Worm (Caenorhabditis elegans) whole organism, young adult: Measurements from ENCODE around the gene hadb-1.

ENCODE experiments used
- C17E4.6 ChIP-seq: fragments of 200-800 bp; sonication (Bioruptor generic); IDR thresholded peaks from 2 replicates; pipeline ENCODE4 v1.3.6; 2022; ENCODE audit warnings: missing genetic modification reagents, missing genetic modification characterization, missing compliant biosample characterization
- F10E7.11 ChIP-seq: sonication (generic microtip); optimal IDR thresholded peaks from 2 replicates; lab custom pipeline; 2017; ENCODE audit warnings: mild to moderate bottlenecking, missing genetic modification characterization, moderate library complexity, missing compliant biosample characterization
- F23B12.7 ChIP-seq: sonication (generic microtip); optimal IDR thresholded peaks from 2 replicates; lab custom pipeline; 2017; ENCODE audit warnings: missing genetic modification characterization, mild to moderate bottlenecking, missing compliant biosample characterization, antibody characterized with exemption, moderate library complexity; ENCODE audit not compliant: insufficient read depth
- F33H1.4 ChIP-seq: fragments of 200-800 bp; sonication (Bioruptor generic); IDR thresholded peaks from 2 replicates; pipeline ENCODE4 v1.3.6; 2022; ENCODE audit warnings: missing genetic modification reagents, missing genetic modification characterization, missing compliant biosample characterization
- F49E8.2 ChIP-seq: sonication (generic microtip); optimal IDR thresholded peaks from 3 replicates; lab custom pipeline; 2017; ENCODE audit warnings: missing genetic modification characterization, mild to moderate bottlenecking, missing compliant biosample characterization, antibody characterized with exemption, moderate library complexity; ENCODE audit not compliant: insufficient read depth
- F52B5.7 ChIP-seq: sonication (generic microtip); optimal IDR thresholded peaks from 2 replicates; lab custom pipeline; 2016; ENCODE audit warnings: mild to moderate bottlenecking, missing genetic modification characterization, missing compliant biosample characterization
- F57C9.4 ChIP-seq: sonication (generic microtip); optimal IDR thresholded peaks from 2 replicates; lab custom pipeline; 2017; ENCODE audit warnings: mild to moderate bottlenecking, missing genetic modification characterization, missing compliant biosample characterization
- T07F8.4 ChIP-seq: sonication (generic microtip); optimal IDR thresholded peaks from 2 replicates; lab custom pipeline; 2016; ENCODE audit warnings: mild to moderate bottlenecking, missing genetic modification characterization, moderate library complexity, missing compliant biosample characterization
- Y56A3A.18 ChIP-seq: fragments of 200-800 bp; sonication (Bioruptor generic); IDR thresholded peaks from 2 replicates; pipeline ENCODE4 v1.3.6; 2022; ENCODE audit warnings: missing genetic modification reagents, missing genetic modification characterization, missing compliant biosample characterization
- Y95B8A.8 ChIP-seq: fragments of 200-800 bp; sonication (Bioruptor generic); IDR thresholded peaks from 2 replicates; pipeline ENCODE4 v1.3.6; 2022; ENCODE audit warnings: missing genetic modification reagents, missing genetic modification characterization, missing compliant biosample characterization
- akir-1 ChIP-seq: fragments of 200-800 bp; sonication (Bioruptor generic); optimal IDR thresholded peaks from 2 replicates; lab custom pipeline; 2018; ENCODE audit warnings: mild to moderate bottlenecking, missing genetic modification characterization, moderate library complexity, missing compliant biosample characterization
- ama-1 ChIP-seq, 3 experiments: fragments of 150-350 bp in 1 of 3; sonication (generic microtip) in 2 of 3; optimal IDR thresholded peaks; 2 replicates each; lab custom pipeline; 2014 to 2018; ENCODE audit warnings: missing biosample characterization in 2 of 3, missing genetic modification characterization in 2 of 3, missing genetic modification reagents in 2 of 3
- atf-7 ChIP-seq: sonication (generic microtip); optimal IDR thresholded peaks from 2 replicates; lab custom pipeline; 2017; ENCODE audit warnings: mild to moderate bottlenecking, missing genetic modification characterization, missing compliant biosample characterization
- athp-1 ChIP-seq: sonication (generic microtip); optimal IDR thresholded peaks from 2 replicates; lab custom pipeline; 2017; ENCODE audit warnings: mild to moderate bottlenecking, missing genetic modification characterization, missing compliant biosample characterization
- attf-3 ChIP-seq: fragments of 200-800 bp; sonication (Bioruptor generic); conservative IDR thresholded peaks from 2 replicates; pipeline ENCODE4 v1.3.6; 2022; ENCODE audit warnings: missing genetic modification reagents, missing genetic modification characterization, missing compliant biosample characterization
- bed-1 ChIP-seq: fragments of 200-800 bp; sonication (Bioruptor generic); IDR thresholded peaks from 2 replicates; pipeline ENCODE4 v1.3.6; 2022; ENCODE audit warnings: missing genetic modification reagents, missing genetic modification characterization, missing compliant biosample characterization
- ceh-58 ChIP-seq: fragments of 200-800 bp; sonication (Bioruptor generic); IDR thresholded peaks from 2 replicates; pipeline ENCODE4 v1.3.6; 2022; ENCODE audit warnings: missing genetic modification characterization, missing compliant biosample characterization
- ceh-91 ChIP-seq: fragments of 200-800 bp; sonication (Bioruptor generic); IDR thresholded peaks from 2 replicates; pipeline ENCODE4 v1.3.6; 2022; ENCODE audit warnings: missing genetic modification reagents, missing genetic modification characterization, missing compliant biosample characterization
- chd-7 ChIP-seq: sonication (generic microtip); optimal IDR thresholded peaks from 2 replicates; lab custom pipeline; 2016; ENCODE audit warnings: mild to moderate bottlenecking, missing genetic modification characterization, moderate library complexity, missing compliant biosample characterization
- dox-1 ChIP-seq: fragments of 200-800 bp; sonication (Bioruptor generic); IDR thresholded peaks from 2 replicates; pipeline ENCODE4 v1.3.6; 2022; ENCODE audit warnings: missing genetic modification reagents, missing genetic modification characterization, missing compliant biosample characterization
- dpl-1 ChIP-seq: fragments of 150-350 bp; optimal IDR thresholded peaks from 2 replicates; lab custom pipeline; 2014; ENCODE audit warnings: missing biosample characterization, missing genetic modification reagents, missing genetic modification characterization
- ekl-4 ChIP-seq: fragments of 200-800 bp; sonication (Bioruptor generic); IDR thresholded peaks from 2 replicates; pipeline ENCODE4 v1.3.6; 2022; ENCODE audit warnings: missing genetic modification reagents, missing genetic modification characterization, missing compliant biosample characterization
- gei-17 ChIP-seq: fragments of 200-800 bp; sonication (Bioruptor generic); optimal IDR thresholded peaks from 2 replicates; lab custom pipeline; 2018; ENCODE audit warnings: mild to moderate bottlenecking, missing genetic modification characterization, missing compliant biosample characterization
- him-1 ChIP-seq: sonication (generic microtip); optimal IDR thresholded peaks from 2 replicates; lab custom pipeline; 2016; ENCODE audit warnings: missing genotype, missing genetic modification reagents, missing genetic modification characterization, missing compliant biosample characterization
- hmg-20 ChIP-seq: fragments of 200-800 bp; sonication (Bioruptor generic); IDR thresholded peaks from 2 replicates; pipeline ENCODE4 v1.3.6; 2022; ENCODE audit warnings: missing genetic modification reagents, missing genetic modification characterization, missing compliant biosample characterization
- hrde-1 ChIP-seq: sonication (generic microtip); optimal IDR thresholded peaks from 2 replicates; lab custom pipeline; 2016; ENCODE audit warnings: missing genetic modification characterization, mild to moderate bottlenecking, missing compliant biosample characterization, moderate library complexity, missing genotype, missing genetic modification reagents, borderline replicate concordance
- hsf-1 ChIP-seq: fragments of 200-800 bp; sonication (Bioruptor generic); IDR thresholded peaks from 2 replicates; pipeline ENCODE4 v1.3.6; 2022; ENCODE audit warnings: missing genetic modification reagents, missing genetic modification characterization, missing compliant biosample characterization
- let-526 ChIP-seq: fragments of 200-800 bp; sonication (Bioruptor generic); IDR thresholded peaks from 2 replicates; pipeline ENCODE4 v1.3.6; 2022; ENCODE audit warnings: missing genetic modification reagents, missing genetic modification characterization, missing compliant biosample characterization
- lin-35 ChIP-seq, 3 experiments: fragments of 150-350 bp in 2 of 3; sonication (generic microtip) in 1 of 3; optimal IDR thresholded peaks; 2 replicates each; lab custom pipeline; 2014 to 2018; ENCODE audit warnings: missing biosample characterization in 3 of 3, missing genetic modification characterization in 3 of 3, missing genetic modification reagents in 3 of 3
- lir-1 ChIP-seq: fragments of 200-800 bp; sonication (Bioruptor generic); conservative IDR thresholded peaks from 2 replicates; pipeline ENCODE4 v1.3.6; 2022; ENCODE audit warnings: missing genetic modification reagents, missing genetic modification characterization, missing compliant biosample characterization
- madf-3 ChIP-seq: fragments of 200-800 bp; sonication (Bioruptor generic); IDR thresholded peaks from 2 replicates; pipeline ENCODE4 v1.3.6; 2022; ENCODE audit warnings: missing genetic modification reagents, missing genetic modification characterization, missing compliant biosample characterization
- madf-6 ChIP-seq: fragments of 200-800 bp; sonication (Bioruptor generic); IDR thresholded peaks from 2 replicates; pipeline ENCODE4 v1.3.6; 2022; ENCODE audit warnings: missing genetic modification reagents, missing genetic modification characterization, missing compliant biosample characterization
- mcd-1 ChIP-seq: fragments of 200-800 bp; sonication (Bioruptor generic); IDR thresholded peaks from 2 replicates; pipeline ENCODE4 v1.3.6; 2022; ENCODE audit warnings: missing genetic modification reagents, missing genetic modification characterization, missing compliant biosample characterization
- mel-28 ChIP-seq: sonication (generic microtip); optimal IDR thresholded peaks from 2 replicates; lab custom pipeline; 2016; ENCODE audit warnings: borderline replicate concordance, mild to moderate bottlenecking, missing genetic modification characterization, missing compliant biosample characterization
- mxl-1 ChIP-seq: sonication (generic microtip); optimal IDR thresholded peaks from 2 replicates; lab custom pipeline; 2016; ENCODE audit warnings: missing genetic modification characterization, missing compliant biosample characterization
- nfyb-1 ChIP-seq: fragments of 200-800 bp; sonication (Bioruptor generic); IDR thresholded peaks from 2 replicates; pipeline ENCODE4 v1.3.6; 2022; ENCODE audit warnings: missing genetic modification reagents, missing genetic modification characterization, missing compliant biosample characterization
- nhr-27 ChIP-seq: fragments of 200-800 bp; sonication (Bioruptor generic); optimal IDR thresholded peaks from 2 replicates; lab custom pipeline; 2018; ENCODE audit warnings: mild to moderate bottlenecking, missing genetic modification characterization, moderate library complexity, missing compliant biosample characterization
- pha-4 ChIP-seq: fragments of 150-350 bp; sonication (generic microtip); optimal IDR thresholded peaks from 2 replicates; lab custom pipeline; 2014; ENCODE audit warnings: missing biosample characterization, missing genetic modification reagents, missing genetic modification characterization
- rcor-1 ChIP-seq: fragments of 200-800 bp; sonication (Bioruptor generic); IDR thresholded peaks from 2 replicates; pipeline ENCODE4 v1.3.6; 2022; ENCODE audit warnings: missing genetic modification reagents, missing genetic modification characterization, missing compliant biosample characterization
- rec-8 ChIP-seq, 2 experiments: sonication (generic microtip); optimal IDR thresholded peaks; 2 replicates each; lab custom pipeline; 2016; ENCODE audit warnings: mild to moderate bottlenecking in 2 of 2, missing genetic modification characterization in 2 of 2, missing genetic modification reagents in 2 of 2, missing genotype in 2 of 2, missing biosample characterization in 1 of 2, missing compliant biosample characterization in 1 of 2, moderate library complexity in 1 of 2
- repo-1 ChIP-seq: sonication (generic microtip); optimal IDR thresholded peaks from 2 replicates; lab custom pipeline; 2017; ENCODE audit warnings: mild to moderate bottlenecking, missing genetic modification characterization, missing compliant biosample characterization
- snpc-1.1 ChIP-seq: sonication (generic microtip); optimal IDR thresholded peaks from 2 replicates; lab custom pipeline; 2017; ENCODE audit warnings: missing genetic modification characterization, mild to moderate bottlenecking, missing compliant biosample characterization, antibody characterized with exemption, moderate library complexity, missing genotype, missing genetic modification reagents; ENCODE audit not compliant: insufficient read depth
- snpc-1.3 ChIP-seq: sonication (generic microtip); optimal IDR thresholded peaks from 2 replicates; lab custom pipeline; 2017; ENCODE audit warnings: missing genetic modification characterization, mild to moderate bottlenecking, missing compliant biosample characterization, antibody characterized with exemption, moderate library complexity, missing genotype, missing genetic modification reagents; ENCODE audit not compliant: insufficient read depth
- tlf-1 ChIP-seq: fragments of 200-800 bp; sonication (Bioruptor generic); optimal IDR thresholded peaks from 2 replicates; lab custom pipeline; 2018; ENCODE audit warnings: mild to moderate bottlenecking, missing genetic modification characterization, missing compliant biosample characterization
- zim-3 ChIP-seq: sonication (generic microtip); optimal IDR thresholded peaks from 2 replicates; lab custom pipeline; 2017; ENCODE audit warnings: mild to moderate bottlenecking, missing genetic modification characterization, moderate library complexity, missing compliant biosample characterization
- ztf-18 ChIP-seq: sonication (generic microtip); optimal IDR thresholded peaks from 2 replicates; lab custom pipeline; 2016; ENCODE audit warnings: missing genotype, mild to moderate bottlenecking, missing genetic modification characterization, missing compliant biosample characterization
- ztf-26 ChIP-seq: sonication (generic microtip); optimal IDR thresholded peaks from 2 replicates; lab custom pipeline; 2017; ENCODE audit warnings: missing genetic modification characterization, missing compliant biosample characterization

hadb-1 gene

ce11 chrIII:8652922-8653321 is 35.4 kb downstream of the hadb-1 start (continued):
- no peak for TF ChIP-seq nhr-27 (tag; lab: Kevin White, UChicago)
- no peak for TF ChIP-seq T07F8.4 (tag; lab: Kevin White, UChicago)
- TF ChIP-seq madf-3 (GFP tag; lab: Robert Waterston, UW), result no peak
- TF ChIP-seq Y95B8A.8 (GFP tag; lab: Robert Waterston, UW), result no peak
- TF ChIP-seq hsf-1 (GFP tag; lab: Robert Waterston, UW), result no peak
- TF ChIP-seq tlf-1 (GFP tag; lab: Kevin White, UChicago), result no peak
- TF ChIP-seq ztf-26 (tag; lab: Kevin White, UChicago), result peak; percentile 37
- TF ChIP-seq ztf-18 (tag; lab: Kevin White, UChicago), result peak; percentile 20
- no peak for TF ChIP-seq F33H1.4 (GFP tag; lab: Robert Waterston, UW)
- TF ChIP-seq gei-17 (GFP tag; lab: Kevin White, UChicago), result no peak
- no peak for TF ChIP-seq ceh-91 (GFP tag; lab: Robert Waterston, UW)
- TF ChIP-seq F49E8.2 (tag; lab: Kevin White, UChicago), result no peak
- peak; percentile 40; the same call in 1 of the 2 replicates for TF ChIP-seq madf-6 (GFP tag; lab: Robert Waterston, UW)
- no peak for TF ChIP-seq mxl-1
- TF ChIP-seq snpc-1.3 (tag; lab: Kevin White, UChicago), result peak; percentile 7
- TF ChIP-seq F52B5.7 (tag; lab: Kevin White, UChicago), result peak; percentile 39
- no peak for TF ChIP-seq akir-1
- no peak for TF ChIP-seq C17E4.6
- TF ChIP-seq athp-1 (tag; lab: Kevin White, UChicago), result no peak
- no peak; the same call in 1 of the 2 replicates for TF ChIP-seq ekl-4 (GFP tag; lab: Robert Waterston, UW)
- TF ChIP-seq attf-3, result no peak
- TF ChIP-seq mcd-1, result peak; percentile 56
- no peak for TF ChIP-seq dpl-1 (GFP tag; lab: Kevin White, UChicago)
- TF ChIP-seq lin-35 (GFP tag; optimal IDR thresholded peaks at IDR 0.05; lab: Kevin White, UChicago), result peak in 1 of 3 experiments; percentile 60
- TF ChIP-seq nfyb-1 (GFP tag; lab: Robert Waterston, UW), result peak; percentile 48; the same call in 1 of the 2 replicates
- TF ChIP-seq F57C9.4, result no peak
- TF ChIP-seq bed-1 (GFP tag; lab: Robert Waterston, UW), result no peak
- TF ChIP-seq mel-28 (tag; lab: Kevin White, UChicago), result peak; percentile 13
- peak; percentile 52; the same call in 1 of the 2 replicates for TF ChIP-seq dox-1 (GFP tag; lab: Robert Waterston, UW)

DNA sequence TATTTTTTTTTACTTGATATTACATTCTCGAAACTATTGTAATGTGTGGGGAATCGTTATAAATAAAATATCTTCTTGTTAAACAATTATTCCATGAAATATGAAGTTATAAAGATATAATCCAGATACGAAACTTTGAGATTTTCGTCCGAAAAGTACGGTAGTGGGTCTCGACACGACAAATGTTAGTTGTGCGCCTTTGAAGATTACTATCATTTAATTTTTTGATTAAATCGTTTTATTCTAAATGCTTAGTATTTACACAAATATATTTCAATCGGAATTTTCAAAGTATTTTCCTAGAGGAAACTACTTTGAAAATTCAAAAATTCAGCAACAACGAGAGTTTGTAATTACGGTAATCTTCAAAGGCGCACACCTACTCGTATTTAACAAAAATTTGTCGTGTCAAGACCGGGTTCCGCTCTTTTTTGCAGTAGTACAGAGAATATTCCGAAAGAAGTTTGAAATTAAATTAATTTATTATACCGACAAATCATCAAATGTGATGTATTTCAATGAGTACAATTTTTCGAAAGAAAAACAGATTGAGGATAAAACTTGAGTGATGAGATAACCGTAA is 36.1 kb downstream of the hadb-1 start:
- TF ChIP-seq chd-7 (tag; lab: Kevin White, UChicago) (no peak), zim-3 (tag; lab: Kevin White, UChicago) (no peak), rcor-1 (GFP tag; lab: Robert Waterston, UW) (no peak), atf-7 (tag; lab: Kevin White, UChicago) (no peak), Y56A3A.18 (GFP tag; lab: Robert Waterston, UW) (0 out of 2 replicates have a peak, but pooled peaks have one; percentile 24), snpc-1.1 (tag; lab: Kevin White, UChicago) (no peak), rec-8 (tag; optimal IDR thresholded peaks at IDR 0.05; lab: Kevin White, UChicago) (no peak), lir-1 (no peak), hrde-1 (no peak), F23B12.7 (tag; lab: Kevin White, UChicago) (no peak), F10E7.11 (tag; lab: Kevin White, UChicago) (no peak), F57C9.4 (no peak), let-526 (GFP tag; lab: Robert Waterston, UW) (no peak), ama-1 (optimal IDR thresholded peaks at IDR 0.05; lab: Kevin White, UChicago) (peak; percentile 86), ama-1 (GFP tag; optimal IDR thresholded peaks at IDR 0.05; lab: Kevin White, UChicago) (no peak), pha-4 (tag; lab: Kevin White, UChicago) (no peak), hmg-20 (GFP tag; lab: Robert Waterston, UW) (no peak), him-1 (tag; lab: Kevin White, UChicago) (no peak), ceh-58 (no peak), snpc-1.3 (tag; lab: Kevin White, UChicago) (no peak), repo-1 (tag; lab: Kevin White, UChicago) (peak; percentile 64)
